Worm (Caenorhabditis elegans): ENCODE results near the gene aldo-1.

ce11 chrIII:13525118-13525839 lies 39.5 kb downstream of the aldo-1 start:
- no peak for TF ChIP-seq unc-130 (GFP tag; optimal IDR thresholded peaks at IDR 0.05)
- no peak for TF ChIP-seq mdl-1 (tag; optimal IDR thresholded peaks at IDR 0.05)
- no peak for TF ChIP-seq jun-1 (tag; optimal IDR thresholded peaks at IDR 0.05)
- TF ChIP-seq zag-1 (tag; optimal IDR thresholded peaks at IDR 0.05), result no peak
- no peak for TF ChIP-seq unc-62 (GFP tag; optimal IDR thresholded peaks at IDR 0.05 in 1 of 2)
- TF ChIP-seq unc-62 (tag; optimal IDR thresholded peaks at IDR 0.05), result no peak
- no peak for TF ChIP-seq aly-2 (tag; optimal IDR thresholded peaks at IDR 0.05)
- TF ChIP-seq ceh-20 (GFP tag; IDR thresholded peaks at IDR 0.05), result no peak
- TF ChIP-seq duxl-1 (tag; optimal IDR thresholded peaks at IDR 0.05; ENCODE audit: poor library complexity), result no peak
- no peak for TF ChIP-seq unc-39 (tag; optimal IDR thresholded peaks at IDR 0.05)
- no peak for TF ChIP-seq F49E8.2 (tag; optimal IDR thresholded peaks at IDR 0.05; ENCODE audit: borderline replicate concordance)
- no peak for TF ChIP-seq lin-1 (GFP tag; IDR thresholded peaks at IDR 0.05)
- no peak for TF ChIP-seq nhr-76 (tag; optimal IDR thresholded peaks at IDR 0.05)
- TF ChIP-seq mep-1 (tag; optimal IDR thresholded peaks at IDR 0.05), result no peak

All from whole organism, L4 larva.